Worm (Caenorhabditis elegans): ENCODE results near the gene K02E7.10.
A peak's percentile ranks its signal among the peaks of the same experiment; 100 is the strongest.

The K02E7.10 gene

DNA sequence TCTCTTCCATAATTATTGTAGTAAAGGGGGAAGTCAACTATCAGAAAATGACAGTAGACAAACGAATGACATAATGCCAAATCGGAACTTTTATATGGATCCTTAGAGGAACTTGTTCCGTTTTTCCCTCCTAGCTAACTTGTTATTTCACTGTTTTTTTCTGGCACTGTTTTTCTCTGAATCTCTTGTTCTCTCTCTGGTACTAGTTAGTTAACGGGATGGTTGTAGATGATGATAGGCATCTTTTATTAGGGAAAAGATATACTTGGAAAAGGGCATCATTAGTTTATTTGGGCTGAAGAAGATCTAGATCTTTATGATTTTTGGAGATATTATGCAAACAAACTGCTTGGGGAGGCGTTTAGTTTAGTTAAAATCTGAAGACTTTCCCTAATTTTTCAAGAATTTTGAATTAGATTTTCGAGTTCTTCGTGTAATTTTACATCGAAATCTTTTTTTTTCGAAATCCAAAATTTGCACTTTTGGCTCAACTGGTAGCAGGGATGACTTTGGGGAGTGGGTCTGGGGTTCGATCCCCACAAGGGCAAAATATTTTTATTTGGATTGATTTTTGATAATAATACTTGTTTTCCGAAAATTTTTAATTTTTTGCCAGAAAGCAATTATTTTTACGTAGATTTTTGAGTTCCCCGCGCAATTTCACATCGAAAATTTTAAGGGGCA, 40.2 kb upstream of the K02E7.10 start, which contains the start of gene col-40:
Gene col-40, minus strand, starts transcription at position 51 of the 684 bp plus-strand sequence.
- TF ChIP-seq mep-1 (tag; optimal IDR thresholded peaks at IDR 0.05) = no peak
- TF ChIP-seq mab-5 (tag; optimal IDR thresholded peaks at IDR 0.05) = no peak
- TF ChIP-seq nhr-2 (tag; optimal IDR thresholded peaks at IDR 0.05) = no peak
- TF ChIP-seq elt-3 (tag; optimal IDR thresholded peaks at IDR 0.05) = no peak
- TF ChIP-seq elt-1 (tag; optimal IDR thresholded peaks at IDR 0.05; ENCODE audit: borderline replicate concordance, insufficient read depth) = peak; percentile 82
- TF ChIP-seq hlh-1 (tag; optimal IDR thresholded peaks at IDR 0.05) = no peak
- no peak for TF ChIP-seq ceh-39 (tag; optimal IDR thresholded peaks at IDR 0.05)

DNA sequence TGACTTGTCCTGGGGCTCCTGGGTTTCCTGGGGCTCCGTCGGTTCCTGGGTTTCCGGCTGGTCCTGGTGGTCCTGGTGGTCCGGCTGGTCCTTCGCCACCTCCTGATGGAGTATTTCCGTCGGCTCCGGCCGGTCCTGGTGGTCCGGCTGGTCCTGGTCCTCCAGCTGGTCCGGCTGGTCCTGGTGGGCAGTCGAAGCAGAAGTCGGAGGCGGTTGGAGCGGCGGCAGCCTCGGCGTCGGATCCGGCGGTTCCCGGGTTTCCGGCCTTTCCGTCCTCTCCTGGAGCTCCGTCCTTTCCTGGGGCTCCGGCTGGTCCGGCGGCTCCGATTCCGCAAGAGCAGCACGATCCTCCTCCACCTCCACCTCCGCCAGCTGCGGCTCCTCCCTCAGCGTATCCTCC, 38.5 kb upstream of the K02E7.10 start:
- TF ChIP-seq mep-1 (tag; optimal IDR thresholded peaks at IDR 0.05) = no peak
- no peak for TF ChIP-seq lin-32 (GFP tag; optimal IDR thresholded peaks at IDR 0.05)
- TF ChIP-seq ceh-83 (GFP tag; optimal IDR thresholded peaks at IDR 0.05) = no peak
- no peak for TF ChIP-seq bed-3 (GFP tag; optimal IDR thresholded peaks at IDR 0.05)
- no peak for TF ChIP-seq drap-1 (GFP tag; optimal IDR thresholded peaks at IDR 0.05)
- TF ChIP-seq nhr-76 (tag; optimal IDR thresholded peaks at IDR 0.05) = no peak
- TF ChIP-seq lin-13 (tag; optimal IDR thresholded peaks at IDR 0.05) = no peak
- no peak for TF ChIP-seq zip-8 (tag; optimal IDR thresholded peaks at IDR 0.05)
- TF ChIP-seq snpc-4 (tag; optimal IDR thresholded peaks at IDR 0.05) = no peak
- TF ChIP-seq ces-1 (GFP tag; optimal IDR thresholded peaks at IDR 0.05) = no peak
- no peak for TF ChIP-seq nhr-2 (tag; optimal IDR thresholded peaks at IDR 0.05)
- no peak for TF ChIP-seq flh-1 (GFP tag; optimal IDR thresholded peaks at IDR 0.05)
- no peak for TF ChIP-seq blmp-1 (tag; optimal IDR thresholded peaks at IDR 0.05)
- TF ChIP-seq elt-3 (tag; optimal IDR thresholded peaks at IDR 0.05) = no peak
- TF ChIP-seq tbx-8 (GFP tag; optimal IDR thresholded peaks at IDR 0.05) = no peak
- TF ChIP-seq unc-120 (tag; optimal IDR thresholded peaks at IDR 0.05; ENCODE audit: poor library complexity, severe bottlenecking) = no peak
- TF ChIP-seq unc-39 (tag; optimal IDR thresholded peaks at IDR 0.05) = no peak

- TF ChIP-seq unc-39 (tag; optimal IDR thresholded peaks at IDR 0.05) (no peak), elt-1 (tag; optimal IDR thresholded peaks at IDR 0.05; ENCODE audit: borderline replicate concordance, insufficient read depth) (no peak), M03D4.4 (tag; optimal IDR thresholded peaks at IDR 0.05) (no peak), nhr-2 (tag; optimal IDR thresholded peaks at IDR 0.05) (no peak), tbx-8 (GFP tag; optimal IDR thresholded peaks at IDR 0.05) (no peak), lin-13 (tag; optimal IDR thresholded peaks at IDR 0.05) (no peak), nhr-237 (tag; optimal IDR thresholded peaks at IDR 0.05) (no peak), snpc-4 (tag; optimal IDR thresholded peaks at IDR 0.05) (no peak), ztf-11 (tag; optimal IDR thresholded peaks at IDR 0.05) (no peak), hlh-1 (tag; optimal IDR thresholded peaks at IDR 0.05) (no peak), pha-4 (tag; optimal IDR thresholded peaks at IDR 0.05) (no peak), ceh-43 (GFP tag; optimal IDR thresholded peaks at IDR 0.05) (no peak), cnd-1 (tag; optimal IDR thresholded peaks at IDR 0.05) (no peak)
Measured at ce11 chrII:1104409-1104808, 37.6 kb upstream of the K02E7.10 start, which contains the start of gene T13B5.9. Gene T13B5.9, minus strand, starts transcription at chrII:1104509.

ce11 chrII:1103484-1104100, 36.8 kb upstream of the K02E7.10 start:
- TF ChIP-seq nhr-237 (tag; optimal IDR thresholded peaks at IDR 0.05) = no peak
- TF ChIP-seq nhr-12 (tag; optimal IDR thresholded peaks at IDR 0.05) = no peak
- TF ChIP-seq M03D4.4 (tag; optimal IDR thresholded peaks at IDR 0.05) = no peak
- no peak for TF ChIP-seq sem-2 (GFP tag; optimal IDR thresholded peaks at IDR 0.05)
- no peak for TF ChIP-seq sptf-1 (tag; optimal IDR thresholded peaks at IDR 0.05)
- TF ChIP-seq nhr-28 (tag; optimal IDR thresholded peaks at IDR 0.05) = no peak

ce11 chrII:1102209-1102608, 35.4 kb upstream of the K02E7.10 start:
- TF ChIP-seq flh-1 (GFP tag; optimal IDR thresholded peaks at IDR 0.05) (no peak), drap-1 (GFP tag; optimal IDR thresholded peaks at IDR 0.05) (no peak), tbx-8 (GFP tag; optimal IDR thresholded peaks at IDR 0.05) (no peak), unc-120 (tag; optimal IDR thresholded peaks at IDR 0.05; ENCODE audit: poor library complexity, severe bottlenecking) (no peak), nhr-28 (tag; optimal IDR thresholded peaks at IDR 0.05) (no peak), blmp-1 (tag; optimal IDR thresholded peaks at IDR 0.05) (no peak), elt-1 (tag; optimal IDR thresholded peaks at IDR 0.05; ENCODE audit: borderline replicate concordance, insufficient read depth) (no peak), ceh-83 (GFP tag; optimal IDR thresholded peaks at IDR 0.05) (no peak), nhr-76 (tag; optimal IDR thresholded peaks at IDR 0.05) (no peak), nhr-2 (tag; optimal IDR thresholded peaks at IDR 0.05) (no peak), ceh-43 (GFP tag; optimal IDR thresholded peaks at IDR 0.05) (no peak), elt-3 (tag; optimal IDR thresholded peaks at IDR 0.05) (no peak)
